Worm (Caenorhabditis elegans) whole organism, L4 larva: ENCODE data around the gene gcy-27.

Experiments used
- D1046.2 ChIP-seq: fragments of 200-800 bp; sonication (Bioruptor generic); IDR thresholded peaks from 2 replicates; pipeline ENCODE4 v1.3.6; 2022; ENCODE audit warnings: missing genetic modification characterization, missing compliant biosample characterization
- F44E2.7 ChIP-seq: fragments of 200-800 bp; sonication (Bioruptor generic); IDR thresholded peaks from 2 replicates; pipeline ENCODE4 v2.1.2; 2022; ENCODE audit warnings: missing genetic modification characterization, missing compliant biosample characterization
- F49E8.2 ChIP-seq: sonication (generic microtip); optimal IDR thresholded peaks from 2 replicates; lab custom pipeline; 2016; ENCODE audit warnings: missing compliant biosample characterization, mild to moderate bottlenecking, missing genetic modification characterization, borderline replicate concordance
- T20F7.1 ChIP-seq: fragments of 200-800 bp; sonication (Bioruptor generic); optimal IDR thresholded peaks from 2 replicates; lab custom pipeline; 2018; ENCODE audit warnings: mild to moderate bottlenecking, missing genetic modification characterization, missing compliant biosample characterization
- T26A8.4 ChIP-seq: fragments of 200-800 bp; sonication (Bioruptor generic); IDR thresholded peaks from 2 replicates; pipeline ENCODE4 v1.3.6; 2022; ENCODE audit warnings: missing genetic modification characterization, missing compliant biosample characterization
- Y75B8A.6 ChIP-seq: fragments of 200-800 bp; sonication (Bioruptor generic); IDR thresholded peaks from 2 replicates; pipeline ENCODE4 v1.3.6; 2022; ENCODE audit warnings: missing genetic modification reagents, missing genetic modification characterization, missing compliant biosample characterization
- aha-1 ChIP-seq: fragments of 150-350 bp; peaks from one replicate; lab custom pipeline; 2014; ENCODE audit warnings: missing biosample characterization, missing genetic modification characterization
- ama-1 ChIP-seq: fragments of 150-350 bp; optimal IDR thresholded peaks from 2 replicates; lab custom pipeline; 2014; ENCODE audit warnings: inconsistent platforms, mixed read lengths
- ctbp-1 ChIP-seq: fragments of 200-800 bp; sonication (Bioruptor generic); IDR thresholded peaks from 2 replicates; pipeline ENCODE4 v1.3.6; 2022; ENCODE audit warnings: missing genetic modification reagents, missing genetic modification characterization, missing compliant biosample characterization
- daf-12 ChIP-seq: fragments of 150-350 bp; optimal IDR thresholded peaks from 2 replicates; lab custom pipeline; 2014; ENCODE audit warnings: missing biosample characterization, missing genetic modification reagents, missing genetic modification characterization
- dpl-1 ChIP-seq: fragments of 150-350 bp; optimal IDR thresholded peaks from 2 replicates; lab custom pipeline; 2014; ENCODE audit warnings: missing biosample characterization, missing genetic modification reagents, missing genetic modification characterization
- duxl-1 ChIP-seq: sonication (generic microtip); optimal IDR thresholded peaks from 2 replicates; lab custom pipeline; 2016; ENCODE audit warnings: mild to moderate bottlenecking, missing genetic modification characterization, moderate library complexity, missing compliant biosample characterization; ENCODE audit not compliant: poor library complexity
- dve-1 ChIP-seq: sonication (generic microtip); optimal IDR thresholded peaks from 2 replicates; lab custom pipeline; 2017; ENCODE audit warnings: antibody characterized with exemption, mild to moderate bottlenecking, missing genetic modification characterization, missing compliant biosample characterization; ENCODE audit not compliant: insufficient read depth
- fos-1 ChIP-seq: fragments of 150-350 bp; optimal IDR thresholded peaks from 2 replicates; lab custom pipeline; 2014; ENCODE audit warnings: missing biosample characterization, missing genetic modification characterization
- gei-8 ChIP-seq: fragments of 200-800 bp; sonication (Bioruptor generic); optimal IDR thresholded peaks from 2 replicates; lab custom pipeline; 2018; ENCODE audit warnings: mild to moderate bottlenecking, missing genetic modification characterization, missing compliant biosample characterization
- hif-1 ChIP-seq, 2 experiments: sonication (generic microtip); optimal IDR thresholded peaks; 2 replicates each; lab custom pipeline; 2016 to 2017; ENCODE audit warnings: missing compliant biosample characterization in 2 of 2, missing genetic modification characterization in 2 of 2, missing genetic modification reagents in 2 of 2, missing genotype in 2 of 2, mild to moderate bottlenecking in 1 of 2
- hlh-30 ChIP-seq: sonication (generic microtip); optimal IDR thresholded peaks from 2 replicates; lab custom pipeline; 2017; ENCODE audit warnings: antibody characterized with exemption, mild to moderate bottlenecking, missing genetic modification characterization, missing compliant biosample characterization; ENCODE audit not compliant: insufficient read depth
- lin-15B ChIP-seq: fragments of 150-350 bp; sonication (generic microtip); optimal IDR thresholded peaks from 3 replicates; lab custom pipeline; 2014; ENCODE audit warnings: missing biosample characterization, missing genetic modification characterization
- lin-38 ChIP-seq: fragments of 200-800 bp; sonication (Bioruptor generic); IDR thresholded peaks from 2 replicates; pipeline ENCODE4 v1.3.6; 2022; ENCODE audit warnings: missing genetic modification reagents, missing genetic modification characterization, missing compliant biosample characterization
- lin-39 ChIP-seq: fragments of 150-350 bp; optimal IDR thresholded peaks from 2 replicates; lab custom pipeline; 2014; ENCODE audit warnings: missing biosample characterization, missing genetic modification reagents, missing genetic modification characterization
- madf-5 ChIP-seq, 2 experiments: fragments of 200-800 bp; sonication (Bioruptor generic); IDR thresholded peaks; 2 replicates each; pipeline ENCODE4 v1.3.6; 2022; ENCODE audit warnings: missing compliant biosample characterization in 2 of 2, missing genetic modification characterization in 2 of 2
- mdt-29 ChIP-seq: fragments of 200-800 bp; sonication (Bioruptor generic); IDR thresholded peaks from 2 replicates; pipeline ENCODE4 v1.3.6; 2022; ENCODE audit warnings: missing genetic modification reagents, missing genetic modification characterization, missing compliant biosample characterization
- mxl-2 ChIP-seq: fragments of 200-800 bp; sonication (Bioruptor generic); conservative IDR thresholded peaks from 2 replicates; pipeline ENCODE4 v1.3.6; 2022; ENCODE audit warnings: missing genetic modification reagents, missing genetic modification characterization, missing compliant biosample characterization
- nhr-111 ChIP-seq: fragments of 200-800 bp; sonication (Bioruptor generic); optimal IDR thresholded peaks from 2 replicates; lab custom pipeline; 2018; ENCODE audit warnings: mild to moderate bottlenecking, missing genetic modification characterization, missing compliant biosample characterization
- nhr-237 ChIP-seq: sonication (generic microtip); optimal IDR thresholded peaks from 2 replicates; lab custom pipeline; 2017; ENCODE audit warnings: missing biosample characterization, missing genetic modification characterization
- nhr-41 ChIP-seq: fragments of 200-800 bp; sonication (Bioruptor generic); IDR thresholded peaks from 2 replicates; pipeline ENCODE4 v1.3.6; 2022; ENCODE audit warnings: missing genetic modification reagents, missing genetic modification characterization, missing compliant biosample characterization
- nhr-42 ChIP-seq: fragments of 200-800 bp; sonication (Bioruptor generic); IDR thresholded peaks from 2 replicates; pipeline ENCODE4 v1.3.6; 2022; ENCODE audit warnings: missing genetic modification characterization, missing compliant biosample characterization
- nhr-48 ChIP-seq: sonication (generic microtip); optimal IDR thresholded peaks from 2 replicates; lab custom pipeline; 2016; ENCODE audit warnings: mild to moderate bottlenecking, missing genetic modification characterization, missing compliant biosample characterization
- nhr-6 ChIP-seq: fragments of 150-350 bp; optimal IDR thresholded peaks from 2 replicates; lab custom pipeline; 2014; ENCODE audit warnings: missing biosample characterization, missing genetic modification characterization
- nhr-77 ChIP-seq: fragments of 150-350 bp; optimal IDR thresholded peaks from 2 replicates; lab custom pipeline; 2014; ENCODE audit warnings: missing biosample characterization, missing genetic modification characterization
- pha-4 ChIP-seq, 2 experiments: fragments of 150-350 bp in 1 of 2; fragments of 200-800 bp in 1 of 2; sonication (Bioruptor generic) in 1 of 2; IDR thresholded peaks in 1 of 2; optimal IDR thresholded peaks in 1 of 2; 2 replicates each; pipeline versions ENCODE4 v1.3.6 to Lab custom; 2014 to 2022; ENCODE audit warnings: missing genetic modification characterization in 2 of 2, missing genetic modification reagents in 2 of 2, missing biosample characterization in 1 of 2, missing compliant biosample characterization in 1 of 2
- rbr-2 ChIP-seq: sonication (generic microtip); optimal IDR thresholded peaks from 2 replicates; lab custom pipeline; 2016; ENCODE audit warnings: missing genotype, missing genetic modification characterization, missing compliant biosample characterization
- tag-97 ChIP-seq: fragments of 200-800 bp; sonication (Bioruptor generic); IDR thresholded peaks from 2 replicates; pipeline ENCODE4 v1.3.6; 2022; ENCODE audit warnings: missing genetic modification characterization, missing compliant biosample characterization
- unc-62 ChIP-seq, 3 experiments: fragments of 150-350 bp in 1 of 3; sonication (generic microtip); optimal IDR thresholded peaks in 2 of 3; peaks in 1 of 3; 1 replicate in 1 of 3; 2 replicates in 2 of 3; lab custom pipeline; 2014 to 2017; ENCODE audit warnings: missing biosample characterization in 3 of 3, missing genetic modification characterization in 3 of 3, missing genetic modification reagents in 3 of 3, missing genotype in 1 of 3
- zfp-2 ChIP-seq: sonication (generic microtip); optimal IDR thresholded peaks from 2 replicates; lab custom pipeline; 2016; ENCODE audit warnings: mild to moderate bottlenecking, missing genetic modification characterization, missing compliant biosample characterization
- zip-11 ChIP-seq: fragments of 200-800 bp; sonication (Bioruptor generic); IDR thresholded peaks from 2 replicates; pipeline ENCODE4 v1.3.6; 2022; ENCODE audit warnings: missing genetic modification characterization, missing compliant biosample characterization
- ztf-7 ChIP-seq: fragments of 150-350 bp; optimal IDR thresholded peaks from 2 replicates; lab custom pipeline; 2014; ENCODE audit warnings: missing biosample characterization, missing genetic modification characterization

Gene gcy-27

ce11 chrIV:17440417-17440816, 4.0 kb upstream of the gcy-27 start, which contains the start of gene F08A7.1 (continued):
- no peak for TF ChIP-seq gei-8 (GFP tag; lab: Kevin White, UChicago)
- no peak for TF ChIP-seq pha-4 (GFP tag; IDR thresholded peaks at IDR 0.05; lab: Robert Waterston, UW)
- TF ChIP-seq pha-4 (tag; optimal IDR thresholded peaks at IDR 0.05; lab: Kevin White, UChicago) = no peak
- peak; percentile 12 for TF ChIP-seq hlh-30
- no peak for TF ChIP-seq T20F7.1
- no peak for TF ChIP-seq lin-39 (tag; lab: Kevin White, UChicago)
- no peak for TF ChIP-seq T26A8.4 (GFP tag; lab: Robert Waterston, UW)
- TF ChIP-seq ctbp-1 = no peak
- TF ChIP-seq fos-1 (tag; lab: Kevin White, UChicago) = no peak
- no peak for TF ChIP-seq nhr-237 (tag; lab: Kevin White, UChicago)
- no peak for TF ChIP-seq lin-38 (GFP tag; lab: Robert Waterston, UW)
- TF ChIP-seq ama-1 (lab: Kevin White, UChicago) = no peak
- TF ChIP-seq dve-1 = peak; percentile 56
- no peak for TF ChIP-seq mdt-29 (GFP tag; lab: Robert Waterston, UW)
- TF ChIP-seq hif-1 (tag; optimal IDR thresholded peaks at IDR 0.05; lab: Kevin White, UChicago) = no peak
- peak; percentile 0 for TF ChIP-seq nhr-77 (tag; lab: Kevin White, UChicago)
- TF ChIP-seq zfp-2 = no peak
- no peak for TF ChIP-seq mxl-2 (GFP tag; lab: Robert Waterston, UW)

ce11 chrIV:17440001-17440400, 3.5 kb upstream of the gcy-27 start, which contains the start of gene C06A12.19:
TSS of gene C06A12.19 (minus strand) at chrIV:17440101.
- peak; percentile 57 for TF ChIP-seq aha-1 (tag; lab: Kevin White, UChicago)
- no peak for TF ChIP-seq F49E8.2 (tag; lab: Kevin White, UChicago)
- no peak for TF ChIP-seq rbr-2 (tag; lab: Kevin White, UChicago)

- no peak for TF ChIP-seq tag-97 (GFP tag; lab: Robert Waterston, UW)
- TF ChIP-seq nhr-111 = no peak
- no peak for TF ChIP-seq ztf-7
- TF ChIP-seq F44E2.7 = no peak
- no peak for TF ChIP-seq ctbp-1
- no peak for TF ChIP-seq madf-5 (GFP tag; IDR thresholded peaks at IDR 0.05; lab: Robert Waterston, UW)
- TF ChIP-seq Y75B8A.6 (GFP tag; lab: Robert Waterston, UW) = no peak
- TF ChIP-seq nhr-6 (tag; lab: Kevin White, UChicago) = no peak
- no peak for TF ChIP-seq fos-1 (tag; lab: Kevin White, UChicago)
- no peak for TF ChIP-seq nhr-48 (tag; lab: Kevin White, UChicago)
- no peak for TF ChIP-seq nhr-77 (tag; lab: Kevin White, UChicago)
- TF ChIP-seq nhr-42 (GFP tag; lab: Robert Waterston, UW) = no peak
- no peak for TF ChIP-seq nhr-41 (GFP tag; lab: Robert Waterston, UW)
- no peak for TF ChIP-seq dpl-1 (GFP tag; lab: Kevin White, UChicago)
- TF ChIP-seq zfp-2 = no peak
- no peak for TF ChIP-seq D1046.2 (GFP tag; lab: Robert Waterston, UW)
- no peak for TF ChIP-seq zip-11 (GFP tag; lab: Robert Waterston, UW)
- no peak for TF ChIP-seq duxl-1 (tag; lab: Kevin White, UChicago)
These were observed 586 bp upstream of the gcy-27 start, which contains the start of gene C06A12.8 for ce11 chrIV:17437038-17437437. TSS of gene C06A12.8 (plus strand) at chrIV:17437338.

ce11 chrIV:17435228-17435627, 1.2 kb downstream of the gcy-27 start:
- TF ChIP-seq daf-12 (no peak), unc-62 (GFP tag; optimal IDR thresholded peaks at IDR 0.05 in 1 of 2; lab: Kevin White, UChicago) (peak in 1 of 2 experiments; percentile 54), unc-62 (tag; optimal IDR thresholded peaks at IDR 0.05; lab: Kevin White, UChicago) (no peak), lin-15B (no peak)
- TF ChIP-seq, all 104 proteins: peak for 1
